Fruit fly (Drosophila melanogaster) whole organism, embryonic: ENCODE measurements around the gene CG3008.

ENCODE experiments used
- Antp ChIP-seq: fragments of 200-800 bp; sonication (Bioruptor generic); optimal IDR thresholded peaks from 3 replicates; lab custom pipeline; 2016; ENCODE audit warnings: missing biosample characterization, missing genetic modification characterization
- CG10431 ChIP-seq: fragments of 200-800 bp; sonication (Bioruptor generic); optimal IDR thresholded peaks from 3 replicates; lab custom pipeline; 2018; ENCODE audit warnings: missing biosample characterization, mild to moderate bottlenecking, missing genetic modification characterization
- CG10543 ChIP-seq: fragments of 200-800 bp; sonication (Bioruptor generic); optimal IDR thresholded peaks from 3 replicates; lab custom pipeline; 2017; ENCODE audit warnings: missing biosample characterization, mild to moderate bottlenecking, missing genetic modification characterization, moderate library complexity
- CG12104 ChIP-seq: fragments of 200-800 bp; sonication (Bioruptor generic); optimal IDR thresholded peaks from 3 replicates; lab custom pipeline; 2016; ENCODE audit warnings: missing biosample characterization, missing genetic modification characterization
- CG12155 ChIP-seq: fragments of 200-800 bp; sonication (Bioruptor generic); optimal IDR thresholded peaks from 3 replicates; lab custom pipeline; 2016; ENCODE audit warnings: missing biosample characterization, missing genetic modification characterization
- CG12769 ChIP-seq: fragments of 200-800 bp; sonication (Bioruptor generic); optimal IDR thresholded peaks from 2 replicates; lab custom pipeline; 2019; ENCODE audit warnings: missing biosample characterization, mild to moderate bottlenecking, missing genetic modification characterization, moderate library complexity
- CG14014 ChIP-seq: fragments of 200-800 bp; sonication (Bioruptor generic); IDR thresholded peaks from 2 replicates; pipeline ENCODE4 v1.3.6; 2022; ENCODE audit warnings: missing biosample characterization, missing genetic modification characterization
- CG1529 ChIP-seq: fragments of 200-800 bp; sonication (Bioruptor generic); optimal IDR thresholded peaks from 3 replicates; lab custom pipeline; 2018; ENCODE audit warnings: missing biosample characterization, missing genetic modification characterization
- CG15479 ChIP-seq: fragments of 200-800 bp; sonication (Bioruptor generic); optimal IDR thresholded peaks from 3 replicates; lab custom pipeline; 2019; ENCODE audit warnings: missing biosample characterization, mild to moderate bottlenecking, missing genetic modification characterization, moderate library complexity
- CG17328 ChIP-seq: fragments of 200-800 bp; sonication (Bioruptor generic); IDR thresholded peaks from 2 replicates; pipeline ENCODE4 v1.3.6; 2022; ENCODE audit warnings: missing biosample characterization, missing genetic modification characterization
- CG17612 ChIP-seq: fragments of 200-800 bp; sonication (Bioruptor generic); IDR thresholded peaks from 2 replicates; pipeline ENCODE4 v1.3.6; 2022; ENCODE audit warnings: missing biosample characterization, missing genetic modification characterization
- CG17912 ChIP-seq: fragments of 200-800 bp; sonication (Bioruptor generic); optimal IDR thresholded peaks from 2 replicates; lab custom pipeline; 2018; ENCODE audit warnings: missing biosample characterization, mild to moderate bottlenecking, missing genetic modification characterization
- CG2116 ChIP-seq: fragments of 200-800 bp; sonication (Bioruptor generic); optimal IDR thresholded peaks from 3 replicates; lab custom pipeline; 2018; ENCODE audit warnings: missing biosample characterization, mild to moderate bottlenecking, missing genetic modification characterization
- CG2120 ChIP-seq: fragments of 200-800 bp; sonication (Bioruptor generic); optimal IDR thresholded peaks from 3 replicates; lab custom pipeline; 2016; ENCODE audit warnings: missing biosample characterization, missing genetic modification characterization
- CG30403 ChIP-seq: fragments of 200-800 bp; sonication (Bioruptor generic); optimal IDR thresholded peaks from 3 replicates; lab custom pipeline; 2016; ENCODE audit warnings: missing biosample characterization, missing genetic modification characterization
- CG3163 ChIP-seq: fragments of 200-800 bp; sonication (Bioruptor generic); optimal IDR thresholded peaks from 3 replicates; lab custom pipeline; 2016; ENCODE audit warnings: missing biosample characterization, missing genetic modification characterization
- CG33213 ChIP-seq: fragments of 200-800 bp; sonication (Bioruptor generic); optimal IDR thresholded peaks from 3 replicates; lab custom pipeline; 2016; ENCODE audit warnings: missing biosample characterization, missing genetic modification characterization
- CG4360 ChIP-seq: fragments of 200-800 bp; sonication (Bioruptor generic); IDR thresholded peaks from 2 replicates; pipeline ENCODE4 v1.3.6; 2022; ENCODE audit warnings: missing biosample characterization, missing genetic modification characterization
- CG7963 ChIP-seq: fragments of 200-800 bp; sonication (Bioruptor generic); IDR thresholded peaks from 3 replicates; pipeline ENCODE4 v1.3.6; 2022; ENCODE audit warnings: missing biosample characterization, missing genetic modification characterization; ENCODE audit not compliant: partially characterized antibody
- CG8290 ChIP-seq, 3 experiments: fragments of 200-800 bp; sonication (Bioruptor generic); optimal IDR thresholded peaks; 2 replicates each; lab custom pipeline; 2016 to 2019; ENCODE audit warnings: missing biosample characterization in 3 of 3, missing genetic modification characterization in 3 of 3, mild to moderate bottlenecking in 2 of 3, moderate library complexity in 1 of 3
- CG8924 ChIP-seq: fragments of 200-800 bp; optimal IDR thresholded peaks from 3 replicates; lab custom pipeline; 2019; ENCODE audit warnings: missing biosample characterization, mild to moderate bottlenecking, missing genetic modification characterization, moderate library complexity
- CHES-1-like ChIP-seq: fragments of 200-800 bp; sonication (Bioruptor generic); optimal IDR thresholded peaks from 2 replicates; lab custom pipeline; 2016; ENCODE audit warnings: missing biosample characterization, missing genetic modification characterization
- D19B ChIP-seq: fragments of 200-800 bp; sonication (Bioruptor generic); optimal IDR thresholded peaks from 2 replicates; lab custom pipeline; 2017; ENCODE audit warnings: missing biosample characterization, mild to moderate bottlenecking, missing genetic modification characterization
- Deaf1 ChIP-seq: fragments of 200-800 bp; optimal IDR thresholded peaks from 3 replicates; lab custom pipeline; 2019; ENCODE audit warnings: missing biosample characterization, mild to moderate bottlenecking, missing genetic modification characterization, moderate library complexity
- Dip3 ChIP-seq: fragments of 200-800 bp; sonication (Bioruptor generic); optimal IDR thresholded peaks from 3 replicates; lab custom pipeline; 2016; ENCODE audit warnings: missing biosample characterization, missing genetic modification characterization
- Dp ChIP-seq: fragments of 200-800 bp; sonication (Bioruptor generic); optimal IDR thresholded peaks from 2 replicates; lab custom pipeline; 2018; ENCODE audit warnings: missing biosample characterization, mild to moderate bottlenecking, missing genetic modification characterization, moderate library complexity
- Drgx ChIP-seq: fragments of 200-800 bp; sonication (Bioruptor generic); IDR thresholded peaks from 2 replicates; pipeline ENCODE4 v1.3.6; 2022; ENCODE audit warnings: missing biosample characterization, missing genetic modification characterization
- E2f1 ChIP-seq: fragments of 200-800 bp; sonication (Bioruptor generic); IDR thresholded peaks from 2 replicates; pipeline ENCODE4 v1.3.6; 2022; ENCODE audit warnings: missing biosample characterization, missing genetic modification characterization
- Ets97D ChIP-seq: fragments of 200-800 bp; sonication (Bioruptor generic); optimal IDR thresholded peaks from 3 replicates; lab custom pipeline; 2016; ENCODE audit warnings: missing biosample characterization, missing genetic modification characterization
- MBD-R2 ChIP-seq: fragments of 200-800 bp; sonication (Bioruptor generic); IDR thresholded peaks from 2 replicates; pipeline ENCODE4 v1.3.6; 2022; ENCODE audit warnings: missing biosample characterization, missing genetic modification characterization
- Mes4 ChIP-seq: fragments of 200-800 bp; sonication (Bioruptor generic); optimal IDR thresholded peaks from 2 replicates; lab custom pipeline; 2016; ENCODE audit warnings: missing biosample characterization, missing genetic modification characterization
- TFAM ChIP-seq: fragments of 200-800 bp; sonication (Bioruptor generic); optimal IDR thresholded peaks from 2 replicates; lab custom pipeline; 2017; ENCODE audit warnings: missing biosample characterization, missing genetic modification characterization, inconsistent platforms
- ase ChIP-seq: fragments of 200-800 bp; sonication (Bioruptor generic); IDR thresholded peaks from 3 replicates; pipeline ENCODE4 v1.3.6; 2022; ENCODE audit warnings: missing biosample characterization, missing genetic modification characterization
- ato ChIP-seq: fragments of 200-800 bp; sonication (Bioruptor generic); IDR thresholded peaks from 2 replicates; pipeline ENCODE4 v1.3.6; 2022; ENCODE audit warnings: missing biosample characterization, missing genetic modification characterization; ENCODE audit not compliant: partially characterized antibody
- bigmax ChIP-seq: fragments of 200-800 bp; sonication (Bioruptor generic); optimal IDR thresholded peaks from 2 replicates; lab custom pipeline; 2018; ENCODE audit warnings: missing biosample characterization, mild to moderate bottlenecking, missing genetic modification characterization
- chinmo ChIP-seq: fragments of 200-800 bp; sonication (Bioruptor generic); IDR thresholded peaks from 4 replicates; pipeline ENCODE4 v1.3.6; 2022; ENCODE audit warnings: missing biosample characterization, missing genetic modification characterization; ENCODE audit not compliant: partially characterized antibody
- cwo ChIP-seq: fragments of 200-800 bp; sonication (Bioruptor generic); optimal IDR thresholded peaks from 3 replicates; lab custom pipeline; 2017; ENCODE audit warnings: missing biosample characterization, missing genetic modification characterization, mild to moderate bottlenecking, moderate library complexity, missing genetic modification reagents
- grn ChIP-seq: fragments of 200-800 bp; sonication (Bioruptor generic); optimal IDR thresholded peaks from 3 replicates; lab custom pipeline; 2017; ENCODE audit warnings: missing biosample characterization, missing genetic modification characterization
- inv ChIP-seq: fragments of 200-800 bp; sonication (Bioruptor generic); IDR thresholded peaks from 2 replicates; pipeline ENCODE4 v1.3.6; 2022; ENCODE audit warnings: missing biosample characterization, missing genetic modification characterization; ENCODE audit not compliant: partially characterized antibody
- kay ChIP-seq: fragments of 200-800 bp; sonication (Bioruptor generic); optimal IDR thresholded peaks from 2 replicates; lab custom pipeline; 2016; ENCODE audit warnings: missing biosample characterization, missing genetic modification characterization
- lola ChIP-seq, 3 experiments: fragments of >200 bp in 2 of 3; fragments of 200-800 bp in 1 of 3; sonication (Bioruptor generic) in 1 of 3; optimal IDR thresholded peaks; 2 replicates each; lab custom pipeline; 2017 to 2019; ENCODE audit warnings: missing biosample characterization in 3 of 3, missing genetic modification characterization in 3 of 3, mild to moderate bottlenecking in 1 of 3, moderate library complexity in 1 of 3
- luna ChIP-seq: fragments of 200-800 bp; sonication (Bioruptor generic); optimal IDR thresholded peaks from 2 replicates; lab custom pipeline; 2016; ENCODE audit warnings: missing biosample characterization, missing genetic modification characterization
- nerfin-2 ChIP-seq: fragments of 200-800 bp; sonication (Bioruptor generic); IDR thresholded peaks from 2 replicates; pipeline ENCODE4 v1.3.6; 2022; ENCODE audit warnings: missing biosample characterization, missing genetic modification characterization; ENCODE audit not compliant: partially characterized antibody
- onecut ChIP-seq: fragments of 200-800 bp; sonication (Bioruptor generic); IDR thresholded peaks from 2 replicates; pipeline ENCODE4 v1.3.6; 2022; ENCODE audit warnings: missing biosample characterization, missing genetic modification characterization
- pfk ChIP-seq: fragments of 200-800 bp; sonication (Bioruptor generic); optimal IDR thresholded peaks from 2 replicates; lab custom pipeline; 2018; ENCODE audit warnings: missing biosample characterization, mild to moderate bottlenecking, missing genetic modification characterization, moderate library complexity
- sens ChIP-seq: fragments of 200-800 bp; sonication (Bioruptor generic); peaks from one replicate; lab custom pipeline; 2016; ENCODE audit warnings: missing biosample characterization, missing genetic modification characterization
- sima ChIP-seq: fragments of 200-800 bp; sonication (Bioruptor generic); optimal IDR thresholded peaks from 2 replicates; lab custom pipeline; 2016; ENCODE audit warnings: missing biosample characterization, missing genetic modification characterization
- unc-4 ChIP-seq: fragments of 200-800 bp; sonication (Bioruptor generic); IDR thresholded peaks from 2 replicates; pipeline ENCODE4 v1.3.6; 2022; ENCODE audit warnings: missing biosample characterization, missing genetic modification characterization; ENCODE audit not compliant: partially characterized antibody
- wor ChIP-seq: fragments of 200-800 bp; sonication (Bioruptor generic); IDR thresholded peaks from 2 replicates; pipeline ENCODE4 v1.3.6; 2022; ENCODE audit warnings: missing biosample characterization, missing genetic modification characterization
- zen ChIP-seq: fragments of 200-800 bp; sonication (Bioruptor generic); optimal IDR thresholded peaks from 3 replicates; lab custom pipeline; 2018; ENCODE audit warnings: missing biosample characterization, mild to moderate bottlenecking, missing genetic modification characterization, moderate library complexity

Gene CG3008

DNA sequence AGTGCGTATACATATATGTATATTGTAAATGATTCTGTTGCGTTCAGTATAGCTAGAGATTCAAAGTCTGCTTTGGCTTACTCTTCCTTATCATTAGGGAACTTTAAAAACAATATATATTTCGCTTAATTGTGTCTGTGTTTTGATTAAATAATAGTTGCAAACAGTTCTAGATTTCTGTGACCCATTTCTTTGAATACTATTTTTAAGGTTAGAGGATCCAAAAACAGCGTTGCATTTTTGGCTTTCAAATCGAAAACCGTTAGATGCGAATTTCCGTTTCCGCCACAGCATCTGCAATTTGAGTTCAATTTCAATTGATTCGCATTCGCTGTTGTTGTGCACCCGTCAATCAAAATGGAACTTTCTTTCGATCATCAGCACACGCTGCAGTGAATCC is 3.0 kb downstream of the CG3008 start:
- TF ChIP-seq CG2116 (GFP tag; lab: Kevin White, UChicago) (peak; percentile 67), CG12155 (no peak), bigmax (GFP tag; lab: Kevin White, UChicago) (peak; percentile 36), Ets97D (peak; percentile 24)

DNA sequence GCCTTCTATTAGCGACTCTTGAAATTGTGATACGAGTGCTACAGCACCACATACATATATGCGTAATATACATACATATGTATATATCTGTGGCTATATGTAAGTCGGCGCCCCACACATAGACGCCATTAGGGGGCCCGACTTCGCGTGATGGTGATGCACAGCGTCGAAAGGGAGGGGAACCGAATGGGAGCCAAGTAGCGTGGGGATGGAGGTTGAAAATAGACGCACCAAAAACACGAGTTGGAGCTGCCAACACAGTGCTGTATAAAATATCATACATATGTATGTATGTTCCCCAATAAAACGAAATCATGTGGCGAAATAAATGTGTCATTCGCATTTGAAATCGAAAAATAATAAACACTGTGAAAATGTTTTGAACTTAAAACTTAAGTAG is 3.5 kb downstream of the CG3008 start:
- TF ChIP-seq CG12769 (peak; percentile 86), sens (GFP tag; lab: Kevin White, UChicago) (peak; percentile 35), Dip3 (GFP tag; lab: Kevin White, UChicago) (no peak), grn (GFP tag; lab: Kevin White, UChicago) (no peak), CG8290 (GFP tag; optimal IDR thresholded peaks at IDR 0.05; lab: Kevin White, UChicago) (no peak), CG8290 (tag; optimal IDR thresholded peaks at IDR 0.05; lab: Kevin White, UChicago) (no peak), Dp (GFP tag; lab: Kevin White, UChicago) (no peak), CG7963 (GFP tag; lab: Robert Waterston, UW) (no peak), Deaf1 (tag; lab: Kevin White, UChicago) (peak; percentile 17), Mes4 (GFP tag; lab: Kevin White, UChicago) (no peak), wor (GFP tag; lab: Robert Waterston, UW) (no peak), inv (GFP tag; lab: Robert Waterston, UW) (no peak), pfk (GFP tag; lab: Kevin White, UChicago) (no peak), CG17912 (GFP tag; lab: Kevin White, UChicago) (peak; percentile 4), CG33213 (no peak), CG17328 (GFP tag; lab: Robert Waterston, UW) (no peak), TFAM (GFP tag; lab: Kevin White, UChicago) (no peak), luna (GFP tag; lab: Kevin White, UChicago) (no peak), onecut (GFP tag; lab: Robert Waterston, UW) (no peak), sima (GFP tag; lab: Kevin White, UChicago) (no peak), CG10431 (GFP tag; lab: Kevin White, UChicago) (no peak), CG10543 (GFP tag; lab: Kevin White, UChicago) (peak; percentile 2), CG17612 (no peak), CHES-1-like (GFP tag; lab: Kevin White, UChicago) (no peak), ato (GFP tag; lab: Robert Waterston, UW) (no peak), CG1529 (GFP tag; lab: Kevin White, UChicago) (no peak), E2f1 (no peak), CG8924 (tag; lab: Kevin White, UChicago) (no peak), Drgx (GFP tag; lab: Robert Waterston, UW) (0 out of 2 replicates have a peak, but pooled peaks have one; percentile 21), CG3163 (GFP tag; lab: Kevin White, UChicago) (no peak), zen (tag; lab: Kevin White, UChicago) (no peak), lola (GFP tag; optimal IDR thresholded peaks at IDR 0.05; lab: Kevin White, UChicago) (no peak), D19B (GFP tag; lab: Kevin White, UChicago) (no peak), unc-4 (GFP tag; lab: Robert Waterston, UW) (no peak), MBD-R2 (no peak), ase (GFP tag; lab: Robert Waterston, UW) (no peak), Antp (GFP tag; lab: Kevin White, UChicago) (no peak), CG12104 (GFP tag; lab: Kevin White, UChicago) (no peak), CG4360 (GFP tag; lab: Robert Waterston, UW) (no peak), CG14014 (GFP tag; lab: Robert Waterston, UW) (no peak), chinmo (GFP tag; lab: Robert Waterston, UW) (0 out of 4 replicates have a peak, but pooled peaks have one; percentile 53), CG15479 (GFP tag; lab: Kevin White, UChicago) (no peak), CG30403 (GFP tag; lab: Kevin White, UChicago) (no peak), kay (GFP tag; lab: Kevin White, UChicago) (no peak), cwo (GFP tag; lab: Kevin White, UChicago) (peak; percentile 31), nerfin-2 (GFP tag; lab: Robert Waterston, UW) (no peak), CG2120 (GFP tag; lab: Kevin White, UChicago) (no peak)
